Fruit fly (Drosophila melanogaster): ENCODE data around the gene kdn.

dm6 chrX:6358198-6358597 is 7.8 kb downstream of the kdn start:
- TF ChIP-seq EcR (GFP tag; optimal IDR thresholded peaks at IDR 0.05) (no peak), psq (optimal IDR thresholded peaks at IDR 0.05) (no peak), Dll (optimal IDR thresholded peaks at IDR 0.05) (no peak), usp (GFP tag; optimal IDR thresholded peaks at IDR 0.05) (no peak)
